Fruit fly (Drosophila melanogaster) S2 (cell line): ENCODE data around the gene CG7362.

Experiments
- CG8478 ChIP-seq: fragments of >200 bp; optimal IDR thresholded peaks from 2 replicates; lab custom pipeline; 2018
- CTCF ChIP-seq, 2 experiments: fragments of >200 bp; optimal IDR thresholded peaks; 2 replicates each; lab custom pipeline; 2018

DNA sequence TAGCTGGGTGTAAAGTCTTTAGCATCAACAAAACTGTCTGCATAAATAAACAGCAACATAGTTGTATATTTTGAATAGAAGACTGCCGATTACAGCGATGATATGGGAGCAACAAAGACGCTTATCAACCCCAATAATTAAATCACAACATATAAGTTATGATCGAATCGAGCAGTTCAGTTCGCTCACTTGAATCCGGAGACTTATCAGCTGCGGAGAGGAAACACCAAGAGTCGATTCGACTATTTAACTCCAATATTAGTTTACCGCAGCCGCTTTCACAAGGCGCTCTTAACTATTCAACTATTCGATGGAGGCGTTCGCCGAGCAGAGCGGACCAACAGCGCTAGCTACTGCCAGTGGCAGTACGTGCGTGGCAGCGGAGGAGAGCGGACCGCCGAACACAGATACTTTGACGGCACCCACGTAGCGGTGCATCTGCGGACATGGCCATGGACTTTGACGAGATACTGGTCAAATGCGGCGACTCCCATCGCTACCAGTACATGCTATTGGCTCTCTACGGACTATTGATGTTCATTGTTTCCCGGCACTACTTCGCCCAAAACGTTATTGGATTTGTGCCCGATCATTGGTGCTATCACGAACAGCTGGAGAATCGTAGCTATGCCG lies 44.5 kb upstream of the CG7362 start, which contains the start of gene CG14856:
- TF ChIP-seq CG8478 (lab: Kevin White, UChicago), result no peak
- TF ChIP-seq CTCF (optimal IDR thresholded peaks at IDR 0.05; lab: Kevin White, UChicago), result no peak
